Worm (Caenorhabditis elegans) whole organism, L2 larva: ENCODE results near the gene F38B7.10.

Experiments
- F13H6.1 ChIP-seq: sonication (generic microtip); optimal IDR thresholded peaks from 2 replicates; lab custom pipeline; 2016; ENCODE audit warnings: missing genetic modification characterization, missing compliant biosample characterization
- R02D3.7 ChIP-seq: fragments of 150-350 bp; optimal IDR thresholded peaks from 2 replicates; lab custom pipeline; 2014; ENCODE audit warnings: missing biosample characterization, missing genetic modification characterization
- ceh-82 ChIP-seq: fragments of 150-350 bp; optimal IDR thresholded peaks from 2 replicates; lab custom pipeline; 2014; ENCODE audit warnings: missing biosample characterization, missing genetic modification characterization
- elt-3 ChIP-seq: sonication (generic microtip); optimal IDR thresholded peaks from 2 replicates; lab custom pipeline; 2017; ENCODE audit warnings: missing biosample characterization, missing genetic modification characterization
- fos-1 ChIP-seq: fragments of 150-350 bp; optimal IDR thresholded peaks from 2 replicates; lab custom pipeline; 2014; ENCODE audit warnings: missing biosample characterization, missing genetic modification characterization
- lsy-2 ChIP-seq, 2 experiments: fragments of 150-350 bp in 1 of 2; sonication (generic microtip) in 1 of 2; optimal IDR thresholded peaks; 2 replicates each; lab custom pipeline; 2014 to 2017; ENCODE audit warnings: missing biosample characterization in 2 of 2, missing genetic modification characterization in 2 of 2
- nhr-11 ChIP-seq: fragments of 150-350 bp; optimal IDR thresholded peaks from 2 replicates; lab custom pipeline; 2014; ENCODE audit warnings: missing biosample characterization, missing genetic modification characterization
- nhr-21 ChIP-seq: fragments of 150-350 bp; optimal IDR thresholded peaks from 2 replicates; lab custom pipeline; 2014; ENCODE audit warnings: missing biosample characterization, missing genetic modification characterization
- nhr-77 ChIP-seq: fragments of 150-350 bp; optimal IDR thresholded peaks from 2 replicates; lab custom pipeline; 2014; ENCODE audit warnings: missing biosample characterization, missing genetic modification characterization
- unc-62 ChIP-seq: fragments of 150-350 bp; optimal IDR thresholded peaks from 2 replicates; lab custom pipeline; 2014; ENCODE audit warnings: missing biosample characterization, missing genetic modification reagents, missing genetic modification characterization
- ztf-4 ChIP-seq: fragments of 150-350 bp; optimal IDR thresholded peaks from 2 replicates; lab custom pipeline; 2014; ENCODE audit warnings: missing biosample characterization, missing genetic modification characterization

DNA sequence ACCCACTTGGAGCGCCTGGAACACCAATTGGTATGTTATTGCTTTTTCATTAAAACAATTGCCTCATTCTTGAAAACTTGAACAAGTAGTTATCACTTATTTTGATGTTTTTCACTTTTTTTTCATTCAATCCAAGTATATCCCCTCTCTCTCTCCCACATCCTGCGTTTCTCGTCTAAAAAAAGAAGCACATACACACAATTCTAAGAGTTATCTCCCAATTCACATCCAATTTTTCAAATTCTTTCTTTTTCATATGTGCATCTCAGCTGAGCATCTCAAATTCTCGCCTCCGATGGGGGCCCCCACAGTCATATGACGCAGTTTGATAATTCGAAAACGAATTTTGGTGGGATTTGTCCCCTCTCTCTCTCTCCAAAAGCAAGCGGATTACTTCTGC is 8.7 kb upstream of the F38B7.10 start:
- TF ChIP-seq nhr-77 (tag; lab: Kevin White, UChicago), result no peak
- TF ChIP-seq ztf-4 (tag; lab: Kevin White, UChicago), result no peak
- no peak for TF ChIP-seq ceh-82
- no peak for TF ChIP-seq F13H6.1 (tag; lab: Kevin White, UChicago)
- no peak for TF ChIP-seq nhr-11 (tag; lab: Kevin White, UChicago)
- no peak for TF ChIP-seq R02D3.7 (tag; lab: Kevin White, UChicago)
- TF ChIP-seq nhr-21 (tag; lab: Kevin White, UChicago), result no peak
- no peak for TF ChIP-seq elt-3
- TF ChIP-seq unc-62 (GFP tag; lab: Kevin White, UChicago), result no peak
- no peak for TF ChIP-seq lsy-2 (tag; optimal IDR thresholded peaks at IDR 0.05; lab: Kevin White, UChicago)
- no peak for TF ChIP-seq fos-1
